Fruit fly (Drosophila melanogaster): ENCODE data around the gene CG7985.

CG7985 gene

DNA sequence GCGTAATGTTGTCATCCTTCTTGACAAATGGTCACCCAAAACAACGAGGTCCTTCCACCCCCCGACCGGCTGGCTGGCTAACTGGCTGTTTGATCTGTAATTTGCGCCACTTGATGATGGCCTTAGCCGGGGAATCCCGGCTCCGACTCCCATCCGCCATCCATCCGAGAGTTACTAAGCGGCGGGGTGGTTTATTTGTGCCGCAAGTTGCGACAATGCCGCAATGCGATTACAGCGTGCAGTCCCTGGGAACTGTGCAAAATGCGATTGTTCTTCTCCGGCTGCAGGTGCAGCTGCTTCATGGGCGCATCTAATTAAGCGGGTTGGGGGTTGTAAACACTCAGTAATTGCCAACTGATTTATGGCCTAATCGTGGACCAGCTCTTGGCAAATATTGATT is 60.4 kb downstream of the CG7985 start:
- TF ChIP-seq net (GFP tag; optimal IDR thresholded peaks at IDR 0.05) (no peak), CG3032 (tag; optimal IDR thresholded peaks at IDR 0.05) (no peak), Eip93F (GFP tag; optimal IDR thresholded peaks at IDR 0.05) (no peak), dac (GFP tag; optimal IDR thresholded peaks at IDR 0.05) (no peak), CG6854 (GFP tag; optimal IDR thresholded peaks at IDR 0.05) (no peak), Lpt (GFP tag; optimal IDR thresholded peaks at IDR 0.05) (no peak), Blimp-1 (GFP tag; optimal IDR thresholded peaks at IDR 0.05) (no peak), CG11902 (GFP tag; optimal IDR thresholded peaks at IDR 0.05) (no peak), Met (GFP tag; optimal IDR thresholded peaks at IDR 0.05) (no peak), CG11294 (GFP tag; IDR thresholded peaks at IDR 0.05) (no peak), fd85E (GFP tag; optimal IDR thresholded peaks at IDR 0.05) (no peak), topi (GFP tag; optimal IDR thresholded peaks at IDR 0.05) (no peak), CG16779 (tag; optimal IDR thresholded peaks at IDR 0.05) (no peak)

DNA sequence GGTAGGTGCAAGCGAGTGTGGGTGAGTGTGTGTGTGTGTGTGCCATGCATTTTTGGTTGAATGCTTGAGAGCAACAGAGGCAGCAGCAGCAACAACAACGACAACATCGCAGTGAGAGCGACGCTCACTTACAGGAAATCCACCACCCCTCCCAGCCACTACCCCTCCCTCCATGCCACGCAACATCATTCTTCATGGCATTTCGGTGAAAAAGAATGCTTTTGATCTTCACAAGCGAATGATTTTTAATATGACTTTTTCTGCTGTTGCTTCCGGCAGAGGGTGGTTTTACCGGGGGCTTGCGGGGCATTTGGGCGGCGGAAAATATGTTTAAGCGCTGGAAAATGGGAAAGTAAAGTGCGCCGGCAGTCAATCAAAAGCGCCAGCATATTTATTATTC is 61.9 kb downstream of the CG7985 start:
- TF ChIP-seq CG7368 (GFP tag; optimal IDR thresholded peaks at IDR 0.05) (no peak), CG8632 (GFP tag; optimal IDR thresholded peaks at IDR 0.05) (no peak), CG11762 (GFP tag; optimal IDR thresholded peaks at IDR 0.05; ENCODE audit: insufficient read depth) (no peak), CG6854 (GFP tag; optimal IDR thresholded peaks at IDR 0.05) (no peak), Eip93F (GFP tag; optimal IDR thresholded peaks at IDR 0.05) (no peak), achi (GFP tag; optimal IDR thresholded peaks at IDR 0.05) (no peak), dsx (GFP tag; optimal IDR thresholded peaks at IDR 0.05; ENCODE audit: poor library complexity, severe bottlenecking) (no peak), CG3032 (tag; optimal IDR thresholded peaks at IDR 0.05) (no peak), CG9139 (GFP tag; optimal IDR thresholded peaks at IDR 0.05) (no peak), fd59A (GFP tag; optimal IDR thresholded peaks at IDR 0.05) (no peak), CG6792 (GFP tag; optimal IDR thresholded peaks at IDR 0.05) (no peak), CG32006 (GFP tag; optimal IDR thresholded peaks at IDR 0.05) (no peak)

Measured in whole organism, prepupa.